Fruit fly (Drosophila melanogaster): ENCODE data around the gene yata.

DNA sequence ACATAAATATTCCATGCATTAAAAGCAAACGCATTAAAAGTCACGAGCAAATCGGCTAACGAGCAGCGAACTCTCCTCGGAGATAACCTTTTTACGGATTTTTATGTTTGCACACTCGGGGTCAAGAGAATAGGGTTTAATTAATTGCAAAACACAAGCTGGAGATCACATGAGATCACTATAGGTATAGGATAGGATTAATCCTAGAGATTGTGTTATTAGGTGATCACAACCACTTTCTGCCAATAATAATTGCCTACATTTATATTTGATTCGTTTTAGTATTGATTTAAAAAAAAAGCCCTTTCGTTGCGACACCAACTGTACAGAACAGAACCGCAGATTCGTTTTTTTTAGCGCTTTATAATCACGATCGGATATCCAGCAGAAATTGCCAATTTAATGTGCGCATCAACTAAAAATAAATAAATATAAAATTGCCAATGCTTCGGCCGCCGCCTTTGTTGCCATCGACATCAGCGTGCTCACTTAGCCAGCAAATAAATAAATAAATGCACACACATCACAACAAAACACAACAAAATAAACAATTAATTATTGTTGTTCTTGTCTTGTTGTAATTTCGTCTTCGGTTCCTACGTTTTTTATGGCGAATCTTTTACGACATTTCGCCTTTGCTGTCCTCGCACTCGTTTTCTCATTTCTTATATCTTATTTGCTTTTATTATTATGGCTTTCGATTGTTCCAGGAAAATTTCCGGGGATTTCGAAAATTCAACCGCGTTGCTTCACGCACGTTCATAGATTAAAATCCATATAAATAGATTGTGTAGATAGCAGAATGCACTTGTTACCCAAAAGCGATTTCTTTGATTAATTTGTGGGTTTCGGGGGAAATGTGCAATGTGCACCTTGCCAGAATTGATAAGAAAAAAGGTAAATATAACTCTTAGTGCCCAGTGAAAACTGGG, 27.0 kb downstream of the yata start:
- peak; percentile 63 for TF ChIP-seq h (GFP tag; optimal IDR thresholded peaks at IDR 0.05)
- TF ChIP-seq foxo (GFP tag; optimal IDR thresholded peaks at IDR 0.05): peak in 1 of 2 experiments; percentile 9
- TF ChIP-seq Dif (GFP tag; optimal IDR thresholded peaks at IDR 0.05; ENCODE audit: partially characterized antibody): no peak
- no peak for TF ChIP-seq tai (GFP tag; optimal IDR thresholded peaks at IDR 0.05)

Data from whole organism, wandering third instar larva.